Fruit fly (Drosophila melanogaster) whole organism, embryonic: ENCODE results near the gene CG10863.

Source experiments
- Asciz ChIP-seq: fragments of 200-800 bp; sonication (Bioruptor generic); optimal IDR thresholded peaks from 2 replicates; lab custom pipeline; 2017; ENCODE audit warnings: missing biosample characterization, mild to moderate bottlenecking, missing genetic modification characterization, missing genetic modification reagents
- CG10209 ChIP-seq: fragments of 200-800 bp; sonication (Bioruptor generic); optimal IDR thresholded peaks from 3 replicates; lab custom pipeline; 2017; ENCODE audit warnings: missing biosample characterization, mild to moderate bottlenecking, missing genetic modification characterization, missing genetic modification reagents
- CG11560 ChIP-seq: fragments of 200-800 bp; sonication (Bioruptor generic); IDR thresholded peaks from 3 replicates; pipeline ENCODE4 v1.3.6; 2022; ENCODE audit warnings: missing biosample characterization, missing genetic modification characterization
- CG11723 ChIP-seq: fragments of 200-800 bp; sonication (Bioruptor generic); optimal IDR thresholded peaks from 2 replicates; lab custom pipeline; 2017; ENCODE audit warnings: missing biosample characterization, mild to moderate bottlenecking, missing genetic modification characterization
- CG13624 ChIP-seq: fragments of 200-800 bp; sonication (Bioruptor generic); optimal IDR thresholded peaks from 2 replicates; lab custom pipeline; 2016; ENCODE audit warnings: missing biosample characterization, missing genetic modification characterization
- CG15011 ChIP-seq: fragments of 200-800 bp; sonication (Bioruptor generic); optimal IDR thresholded peaks from 3 replicates; lab custom pipeline; 2018; ENCODE audit warnings: missing biosample characterization, mild to moderate bottlenecking, missing genetic modification characterization
- CG15479 ChIP-seq: fragments of 200-800 bp; sonication (Bioruptor generic); optimal IDR thresholded peaks from 3 replicates; lab custom pipeline; 2019; ENCODE audit warnings: missing biosample characterization, mild to moderate bottlenecking, missing genetic modification characterization, moderate library complexity
- CG1602 ChIP-seq: fragments of 200-800 bp; sonication (Bioruptor generic); optimal IDR thresholded peaks from 3 replicates; lab custom pipeline; 2016; ENCODE audit warnings: missing biosample characterization, missing genetic modification characterization
- CG16813 ChIP-seq: fragments of 200-800 bp; sonication (Bioruptor generic); IDR thresholded peaks from 3 replicates; pipeline ENCODE4 v1.3.6; 2022; ENCODE audit warnings: missing biosample characterization, missing genetic modification characterization; ENCODE audit not compliant: partially characterized antibody
- CG16863 ChIP-seq: fragments of 200-800 bp; sonication (Bioruptor generic); optimal IDR thresholded peaks from 3 replicates; lab custom pipeline; 2016; ENCODE audit warnings: missing biosample characterization, missing genetic modification characterization
- CG17612 ChIP-seq: fragments of 200-800 bp; sonication (Bioruptor generic); IDR thresholded peaks from 2 replicates; pipeline ENCODE4 v1.3.6; 2022; ENCODE audit warnings: missing biosample characterization, missing genetic modification characterization
- CG18619 ChIP-seq: fragments of 200-800 bp; sonication (Bioruptor generic); optimal IDR thresholded peaks from 3 replicates; lab custom pipeline; 2017; ENCODE audit warnings: missing biosample characterization, mild to moderate bottlenecking, missing genetic modification characterization
- CG2889 ChIP-seq: fragments of 200-800 bp; sonication (Bioruptor generic); IDR thresholded peaks from 3 replicates; pipeline ENCODE4 v1.3.6; 2022; ENCODE audit warnings: missing biosample characterization, missing genetic modification characterization
- CG31388 ChIP-seq: fragments of 200-800 bp; sonication (Bioruptor generic); optimal IDR thresholded peaks from 2 replicates; lab custom pipeline; 2016; ENCODE audit warnings: missing biosample characterization, missing genetic modification characterization
- CG3163 ChIP-seq: fragments of 200-800 bp; sonication (Bioruptor generic); optimal IDR thresholded peaks from 3 replicates; lab custom pipeline; 2016; ENCODE audit warnings: missing biosample characterization, missing genetic modification characterization
- CG4424 ChIP-seq: fragments of 200-800 bp; sonication (Bioruptor generic); optimal IDR thresholded peaks from 3 replicates; lab custom pipeline; 2016; ENCODE audit warnings: missing biosample characterization, missing genetic modification characterization
- CG6683 ChIP-seq: fragments of 200-800 bp; sonication (Bioruptor generic); optimal IDR thresholded peaks from 2 replicates; lab custom pipeline; 2017; ENCODE audit warnings: missing biosample characterization, mild to moderate bottlenecking, missing genetic modification characterization, missing genetic modification reagents
- CG8089 ChIP-seq: fragments of 200-800 bp; sonication (Bioruptor generic); optimal IDR thresholded peaks from 3 replicates; lab custom pipeline; 2016; ENCODE audit warnings: missing biosample characterization, missing genetic modification characterization
- CTCF ChIP-seq: fragments of 200-800 bp; sonication (Bioruptor generic); optimal IDR thresholded peaks from 2 replicates; lab custom pipeline; 2017; ENCODE audit warnings: missing biosample characterization, mild to moderate bottlenecking, missing genetic modification characterization, moderate library complexity
- CkIIα-i1 ChIP-seq: fragments of 200-800 bp; sonication (Bioruptor generic); IDR thresholded peaks from 2 replicates; pipeline ENCODE4 v1.3.6; 2022; ENCODE audit warnings: missing biosample characterization, missing genetic modification characterization
- D19B ChIP-seq: fragments of 200-800 bp; sonication (Bioruptor generic); optimal IDR thresholded peaks from 2 replicates; lab custom pipeline; 2017; ENCODE audit warnings: missing biosample characterization, mild to moderate bottlenecking, missing genetic modification characterization
- Doc2 ChIP-seq: fragments of 200-800 bp; sonication (Bioruptor generic); IDR thresholded peaks from 2 replicates; pipeline ENCODE4 v1.3.6; 2022; ENCODE audit warnings: missing biosample characterization, missing genetic modification characterization
- Doc3 ChIP-seq: fragments of 200-800 bp; sonication (Bioruptor generic); IDR thresholded peaks from 3 replicates; pipeline ENCODE4 v1.3.6; 2022; ENCODE audit warnings: missing biosample characterization, missing genetic modification characterization; ENCODE audit not compliant: partially characterized antibody
- Ets65A ChIP-seq: fragments of 200-800 bp; sonication (Bioruptor generic); peaks from one replicate; lab custom pipeline; 2016; ENCODE audit warnings: missing biosample characterization, missing genetic modification characterization
- Ets97D ChIP-seq: fragments of 200-800 bp; sonication (Bioruptor generic); optimal IDR thresholded peaks from 3 replicates; lab custom pipeline; 2016; ENCODE audit warnings: missing biosample characterization, missing genetic modification characterization
- Fer3 ChIP-seq: fragments of 200-800 bp; sonication (Bioruptor generic); optimal IDR thresholded peaks from 2 replicates; lab custom pipeline; 2018; ENCODE audit warnings: missing biosample characterization, mild to moderate bottlenecking, missing genetic modification characterization, moderate library complexity
- HLHmδ ChIP-seq: fragments of 200-800 bp; sonication (Bioruptor generic); optimal IDR thresholded peaks from 2 replicates; lab custom pipeline; 2018; ENCODE audit warnings: missing biosample characterization, mild to moderate bottlenecking, missing genetic modification characterization, moderate library complexity
- Hand ChIP-seq: fragments of 200-800 bp; sonication (Bioruptor generic); optimal IDR thresholded peaks from 2 replicates; lab custom pipeline; 2017; ENCODE audit warnings: mild to moderate bottlenecking, missing biosample characterization, missing genetic modification reagents, missing genetic modification characterization
- Hmx ChIP-seq: fragments of 200-800 bp; sonication (Bioruptor generic); optimal IDR thresholded peaks from 2 replicates; lab custom pipeline; 2016; ENCODE audit warnings: missing biosample characterization, missing genetic modification characterization
- Lhr ChIP-seq: fragments of 200-800 bp; sonication (Bioruptor generic); optimal IDR thresholded peaks from 3 replicates; lab custom pipeline; 2017; ENCODE audit warnings: mild to moderate bottlenecking, missing biosample characterization, missing genetic modification reagents, missing genetic modification characterization
- Poxn ChIP-seq: fragments of 200-800 bp; sonication (Bioruptor generic); IDR thresholded peaks from 2 replicates; pipeline ENCODE4 v1.3.6; 2022; ENCODE audit warnings: missing biosample characterization, missing genetic modification characterization
- Ravus ChIP-seq: fragments of 200-800 bp; sonication (Bioruptor generic); IDR thresholded peaks from 2 replicates; pipeline ENCODE4 v1.3.6; 2022; ENCODE audit warnings: missing biosample characterization, missing genetic modification characterization
- Scr ChIP-seq: fragments of 200-800 bp; sonication (Bioruptor generic); IDR thresholded peaks from 2 replicates; pipeline ENCODE4 v1.3.6; 2022; ENCODE audit warnings: missing biosample characterization, missing genetic modification characterization; ENCODE audit not compliant: partially characterized antibody
- Sin3A ChIP-seq: fragments of >200 bp; optimal IDR thresholded peaks from 2 replicates; lab custom pipeline; 2018
- chif ChIP-seq, 2 experiments: fragments of 200-800 bp; sonication (Bioruptor generic); optimal IDR thresholded peaks; 3 replicates each; lab custom pipeline; 2016; ENCODE audit warnings: missing biosample characterization in 2 of 2, missing genetic modification characterization in 2 of 2
- fd96Cb ChIP-seq: fragments of 200-800 bp; sonication (Bioruptor generic); optimal IDR thresholded peaks from 2 replicates; lab custom pipeline; 2018; ENCODE audit warnings: missing biosample characterization, mild to moderate bottlenecking, missing genetic modification characterization, moderate library complexity
- gfzf ChIP-seq: fragments of 200-800 bp; sonication (Bioruptor generic); optimal IDR thresholded peaks from 2 replicates; lab custom pipeline; 2016; ENCODE audit warnings: missing biosample characterization, mild to moderate bottlenecking, missing genetic modification characterization, moderate library complexity
- ind ChIP-seq: fragments of 200-800 bp; sonication (Bioruptor generic); optimal IDR thresholded peaks from 3 replicates; lab custom pipeline; 2016; ENCODE audit warnings: missing biosample characterization, missing genetic modification characterization
- kah ChIP-seq: fragments of 200-800 bp; sonication (Bioruptor generic); optimal IDR thresholded peaks from 2 replicates; lab custom pipeline; 2018; ENCODE audit warnings: missing biosample characterization, mild to moderate bottlenecking, missing genetic modification characterization
- lola ChIP-seq, 3 experiments: fragments of >200 bp in 2 of 3; fragments of 200-800 bp in 1 of 3; sonication (Bioruptor generic) in 1 of 3; optimal IDR thresholded peaks; 2 replicates each; lab custom pipeline; 2017 to 2019; ENCODE audit warnings: missing biosample characterization in 3 of 3, missing genetic modification characterization in 3 of 3, mild to moderate bottlenecking in 1 of 3, moderate library complexity in 1 of 3
- onecut ChIP-seq: fragments of 200-800 bp; sonication (Bioruptor generic); IDR thresholded peaks from 2 replicates; pipeline ENCODE4 v1.3.6; 2022; ENCODE audit warnings: missing biosample characterization, missing genetic modification characterization
- p53 ChIP-seq: fragments of 200-800 bp; sonication (Bioruptor generic); optimal IDR thresholded peaks from 2 replicates; lab custom pipeline; 2016; ENCODE audit warnings: missing biosample characterization, missing genetic modification characterization
- pan ChIP-seq, 4 experiments: fragments of >200 bp in 3 of 4; fragments of 200-800 bp in 1 of 4; sonication (Bioruptor generic) in 1 of 4; optimal IDR thresholded peaks in 3 of 4; IDR thresholded peaks in 1 of 4; 2 replicates each; pipeline versions ENCODE4 v1.3.6 to Lab custom; 2017 to 2022; ENCODE audit warnings: missing biosample characterization in 2 of 4, missing genetic modification characterization in 2 of 4, mixed read lengths in 1 of 4
- pb ChIP-seq: fragments of 200-800 bp; sonication (Bioruptor generic); optimal IDR thresholded peaks from 3 replicates; lab custom pipeline; 2016; ENCODE audit warnings: missing biosample characterization, missing genetic modification characterization
- phol ChIP-seq: fragments of 200-800 bp; sonication (Bioruptor generic); optimal IDR thresholded peaks from 3 replicates; lab custom pipeline; 2018; ENCODE audit warnings: missing biosample characterization, mild to moderate bottlenecking, missing genetic modification characterization, moderate library complexity
- pzg ChIP-seq: fragments of 200-800 bp; sonication (Bioruptor generic); optimal IDR thresholded peaks from 3 replicates; lab custom pipeline; 2018; ENCODE audit warnings: missing biosample characterization, mild to moderate bottlenecking, missing genetic modification characterization, moderate library complexity
- repo ChIP-seq: fragments of 200-800 bp; sonication (Bioruptor generic); optimal IDR thresholded peaks from 2 replicates; lab custom pipeline; 2016; ENCODE audit warnings: missing biosample characterization, missing genetic modification characterization
- sd ChIP-seq: fragments of 200-800 bp; sonication (Bioruptor generic); optimal IDR thresholded peaks from 3 replicates; lab custom pipeline; 2018; ENCODE audit warnings: missing biosample characterization, mild to moderate bottlenecking, missing genetic modification characterization, moderate library complexity
- sr ChIP-seq: fragments of 200-800 bp; sonication (Bioruptor generic); IDR thresholded peaks from 3 replicates; pipeline ENCODE4 v1.3.6; 2022; ENCODE audit warnings: missing biosample characterization, missing genetic modification characterization
- ttk ChIP-seq: fragments of 200-800 bp; sonication (Bioruptor generic); IDR thresholded peaks from 2 replicates; pipeline ENCODE4 v2.1.2; 2022; ENCODE audit warnings: missing biosample characterization, missing genetic modification characterization
- zen ChIP-seq: fragments of 200-800 bp; sonication (Bioruptor generic); optimal IDR thresholded peaks from 3 replicates; lab custom pipeline; 2018; ENCODE audit warnings: missing biosample characterization, mild to moderate bottlenecking, missing genetic modification characterization, moderate library complexity

CG10863 gene

dm6 chr3L:3898978-3899377, 43.3 kb downstream of the CG10863 start, which contains the start of gene Ccz1 (continued):
- no peak for TF ChIP-seq kah
- TF ChIP-seq Hand: no peak
- peak; percentile 57 for TF ChIP-seq CG3163 (GFP tag; lab: Kevin White, UChicago)
- TF ChIP-seq CG1602: peak; percentile 66
- no peak for TF ChIP-seq CG11560 (tag; lab: Robert Waterston, UW)
- no peak for TF ChIP-seq CG15479
- peak; percentile 71 to 73 for TF ChIP-seq chif (GFP tag; optimal IDR thresholded peaks at IDR 0.05; lab: Kevin White, UChicago)
- peak; percentile 13 for TF ChIP-seq fd96Cb (tag; lab: Kevin White, UChicago)
- TF ChIP-seq Ets97D (GFP tag; lab: Kevin White, UChicago): peak; percentile 64
- TF ChIP-seq Scr (GFP tag; lab: Robert Waterston, UW): no peak
- no peak for TF ChIP-seq CG16813 (GFP tag; lab: Robert Waterston, UW)
- no peak for TF ChIP-seq Hmx
- TF ChIP-seq Fer3: peak; percentile 59
- TF ChIP-seq Ravus (GFP tag; lab: Robert Waterston, UW): no peak
- TF ChIP-seq Doc3 (GFP tag; lab: Robert Waterston, UW): no peak
- TF ChIP-seq pzg (GFP tag; lab: Kevin White, UChicago): peak; percentile 62
- TF ChIP-seq CG11723 (GFP tag; lab: Kevin White, UChicago): peak; percentile 6
- peak; percentile 87 for TF ChIP-seq gfzf (GFP tag; lab: Kevin White, UChicago)
- TF ChIP-seq Asciz (GFP tag; lab: Kevin White, UChicago): peak; percentile 68
- no peak for TF ChIP-seq CkIIα-i1
- TF ChIP-seq lola (GFP tag; optimal IDR thresholded peaks at IDR 0.05; lab: Kevin White, UChicago): peak in 1 of 3 experiments; percentile 50
- TF ChIP-seq CG2889 (GFP tag; lab: Robert Waterston, UW): no peak
- peak; percentile 71 for TF ChIP-seq CG18619 (GFP tag; lab: Kevin White, UChicago)
- peak; percentile 57 for TF ChIP-seq onecut (GFP tag; lab: Robert Waterston, UW)
- TF ChIP-seq repo (GFP tag; lab: Kevin White, UChicago): peak; percentile 63
- peak; percentile 84 for TF ChIP-seq Ets65A
- TF ChIP-seq ind (GFP tag; lab: Kevin White, UChicago): no peak
- TF ChIP-seq Poxn (GFP tag; lab: Robert Waterston, UW): no peak
- TF ChIP-seq p53 (GFP tag; lab: Kevin White, UChicago): peak; percentile 42
- peak; percentile 87 for TF ChIP-seq CG10209 (GFP tag; lab: Kevin White, UChicago)
- no peak for TF ChIP-seq HLHmδ (GFP tag; lab: Kevin White, UChicago)
- TF ChIP-seq pan (optimal IDR thresholded peaks at IDR 0.05; lab: Kevin White, UChicago): no peak
- no peak for TF ChIP-seq pan (GFP tag; optimal IDR thresholded peaks at IDR 0.05 in 1 of 2, IDR thresholded peaks at IDR 0.05 in 1 of 2)
- peak; percentile 6 for TF ChIP-seq CG31388
- TF ChIP-seq sd: peak; percentile 57
- no peak for TF ChIP-seq CG17612 (GFP tag; lab: Robert Waterston, UW)
- TF ChIP-seq pb (GFP tag; lab: Kevin White, UChicago): no peak
- TF ChIP-seq zen: peak; percentile 29
- TF ChIP-seq CG8089: peak; percentile 76
- peak; percentile 68 for TF ChIP-seq CG4424 (GFP tag; lab: Kevin White, UChicago)
- no peak for TF ChIP-seq Doc2 (GFP tag; lab: Robert Waterston, UW)
- TF ChIP-seq CG6683 (GFP tag; lab: Kevin White, UChicago): no peak
- peak; percentile 56 for TF ChIP-seq CG15011 (GFP tag; lab: Kevin White, UChicago)
- peak; percentile 67 for TF ChIP-seq Lhr (GFP tag; lab: Kevin White, UChicago)
- no peak for TF ChIP-seq Sin3A
- no peak for TF ChIP-seq ttk (GFP tag; lab: Robert Waterston, UW)
- TF ChIP-seq CTCF: no peak
- TF ChIP-seq sr (GFP tag; lab: Robert Waterston, UW): no peak
- TF ChIP-seq CG13624: peak; percentile 64
- TF ChIP-seq D19B (GFP tag; lab: Kevin White, UChicago): no peak
- TF ChIP-seq CG16863 (GFP tag; lab: Kevin White, UChicago): peak; percentile 53
- peak; percentile 35 for TF ChIP-seq phol (tag; lab: Kevin White, UChicago)
